Fruit fly (Drosophila melanogaster) whole organism, pupa: ENCODE data around the gene ATPsyngamma.
A peak's percentile ranks its signal among the peaks of the same experiment; 100 is the strongest.

Experiments
- CG10348 ChIP-seq: fragments of 200-800 bp; sonication (Bioruptor generic); IDR thresholded peaks from 2 replicates; pipeline ENCODE4 v1.3.6; 2022; ENCODE audit warnings: missing biosample characterization, missing genetic modification characterization
- CG12605 ChIP-seq: fragments of 200-800 bp; sonication (Bioruptor generic); IDR thresholded peaks from 2 replicates; pipeline ENCODE4 v1.3.6; 2022; ENCODE audit warnings: missing biosample characterization, missing genetic modification characterization
- CG13204 ChIP-seq: fragments of 200-800 bp; sonication (Bioruptor generic); optimal IDR thresholded peaks from 2 replicates; lab custom pipeline; 2018; ENCODE audit warnings: missing biosample characterization, mild to moderate bottlenecking, missing genetic modification characterization, moderate library complexity
- CG14655 ChIP-seq: fragments of 200-800 bp; sonication (Bioruptor generic); optimal IDR thresholded peaks from 3 replicates; lab custom pipeline; 2017; ENCODE audit warnings: mild to moderate bottlenecking, missing biosample characterization, missing genetic modification reagents, missing genetic modification characterization
- CG15710 ChIP-seq: fragments of 200-800 bp; sonication (Bioruptor generic); optimal IDR thresholded peaks from 2 replicates; lab custom pipeline; 2018; ENCODE audit warnings: missing biosample characterization, mild to moderate bottlenecking, missing genetic modification characterization, moderate library complexity
- CG17806 ChIP-seq: fragments of 200-800 bp; sonication (Bioruptor generic); optimal IDR thresholded peaks from 2 replicates; lab custom pipeline; 2018; ENCODE audit warnings: missing biosample characterization, mild to moderate bottlenecking, missing genetic modification characterization, moderate library complexity
- CG32121 ChIP-seq: fragments of 200-800 bp; sonication (Bioruptor generic); IDR thresholded peaks from 2 replicates; pipeline ENCODE4 v1.3.6; 2022; ENCODE audit warnings: missing biosample characterization, missing genetic modification characterization
- CG34367 ChIP-seq: fragments of 200-800 bp; sonication (Bioruptor generic); optimal IDR thresholded peaks from 2 replicates; lab custom pipeline; 2018; ENCODE audit warnings: missing biosample characterization, mild to moderate bottlenecking, missing genetic modification characterization
- CG4496 ChIP-seq: fragments of 200-800 bp; sonication (Bioruptor generic); IDR thresholded peaks from 3 replicates; pipeline ENCODE4 v1.3.6; 2022; ENCODE audit warnings: missing biosample characterization, missing genetic modification characterization
- CG8159 ChIP-seq: fragments of 200-800 bp; sonication (Bioruptor generic); optimal IDR thresholded peaks from 3 replicates; lab custom pipeline; 2018; ENCODE audit warnings: missing biosample characterization, mild to moderate bottlenecking, missing genetic modification characterization, moderate library complexity
- CG8301 ChIP-seq: fragments of 200-800 bp; sonication (Bioruptor generic); optimal IDR thresholded peaks from 2 replicates; lab custom pipeline; 2018; ENCODE audit warnings: missing biosample characterization, mild to moderate bottlenecking, missing genetic modification characterization
- CG9948 ChIP-seq: fragments of 200-800 bp; sonication (Bioruptor generic); optimal IDR thresholded peaks from 2 replicates; lab custom pipeline; 2018; ENCODE audit warnings: missing biosample characterization, mild to moderate bottlenecking, missing genetic modification characterization, moderate library complexity
- D1 ChIP-seq: fragments of 200-800 bp; sonication (Bioruptor generic); optimal IDR thresholded peaks from 2 replicates; lab custom pipeline; 2018; ENCODE audit warnings: missing biosample characterization, mild to moderate bottlenecking, missing genetic modification characterization, moderate library complexity
- EcR ChIP-seq: fragments of 200-800 bp; sonication (Bioruptor generic); optimal IDR thresholded peaks from 3 replicates; lab custom pipeline; 2019; ENCODE audit warnings: missing biosample characterization, missing genetic modification characterization, mild to moderate bottlenecking, moderate library complexity, missing genetic modification reagents
- Ets98B ChIP-seq: fragments of 200-800 bp; sonication (Bioruptor generic); IDR thresholded peaks from 2 replicates; pipeline ENCODE4 v1.3.6; 2022; ENCODE audit warnings: missing biosample characterization, missing genetic modification characterization
- Pif1A ChIP-seq: fragments of 200-800 bp; sonication (Bioruptor generic); optimal IDR thresholded peaks from 3 replicates; lab custom pipeline; 2016; ENCODE audit warnings: missing biosample characterization, missing genetic modification characterization
- Pif1B ChIP-seq: fragments of 200-800 bp; sonication (Bioruptor generic); optimal IDR thresholded peaks from 3 replicates; lab custom pipeline; 2016; ENCODE audit warnings: missing biosample characterization, missing genetic modification characterization
- Snoo ChIP-seq: fragments of 200-800 bp; sonication (Bioruptor generic); optimal IDR thresholded peaks from 3 replicates; lab custom pipeline; 2017; ENCODE audit warnings: missing biosample characterization, mild to moderate bottlenecking, missing genetic modification characterization, inconsistent platforms
- fd96Ca ChIP-seq: fragments of 200-800 bp; sonication (Bioruptor generic); IDR thresholded peaks from 3 replicates; pipeline ENCODE4 v1.3.6; 2022; ENCODE audit warnings: missing biosample characterization, missing genetic modification characterization
- gl ChIP-seq: fragments of 200-800 bp; sonication (Bioruptor generic); optimal IDR thresholded peaks from 2 replicates; lab custom pipeline; 2018; ENCODE audit warnings: missing biosample characterization, mild to moderate bottlenecking, missing genetic modification characterization
- rn ChIP-seq: fragments of 200-800 bp; sonication (Bioruptor generic); IDR thresholded peaks from 2 replicates; pipeline ENCODE4 v1.3.6; 2022; ENCODE audit warnings: missing biosample characterization, missing genetic modification characterization

Gene ATPsyngamma

DNA sequence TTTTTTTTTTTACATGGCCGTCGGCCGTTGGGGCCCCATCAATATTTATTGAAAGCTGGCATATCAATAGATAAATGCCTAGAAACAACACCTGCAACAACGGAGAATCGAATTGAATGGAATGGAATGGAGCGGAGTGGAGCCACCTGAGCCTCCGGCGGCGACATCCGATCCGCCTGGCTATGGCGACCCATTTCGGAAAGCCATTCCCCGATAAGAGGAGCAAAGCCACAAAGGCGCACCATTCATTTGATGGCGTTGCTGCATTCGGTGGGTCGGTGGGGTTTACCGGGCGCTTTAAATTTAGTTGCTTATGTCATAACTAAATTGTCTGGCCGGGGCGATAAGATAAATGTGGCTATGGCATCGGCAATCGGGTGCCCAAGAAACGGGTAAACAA, 32.9 kb upstream of the ATPsyngamma start:
- TF ChIP-seq CG15710 (tag; lab: Kevin White, UChicago), result no peak
- no peak for TF ChIP-seq CG13204 (GFP tag; lab: Kevin White, UChicago)
- no peak for TF ChIP-seq CG34367
- TF ChIP-seq CG12605 (GFP tag; lab: Robert Waterston, UW), result no peak
- no peak for TF ChIP-seq CG10348 (GFP tag; lab: Robert Waterston, UW)

DNA sequence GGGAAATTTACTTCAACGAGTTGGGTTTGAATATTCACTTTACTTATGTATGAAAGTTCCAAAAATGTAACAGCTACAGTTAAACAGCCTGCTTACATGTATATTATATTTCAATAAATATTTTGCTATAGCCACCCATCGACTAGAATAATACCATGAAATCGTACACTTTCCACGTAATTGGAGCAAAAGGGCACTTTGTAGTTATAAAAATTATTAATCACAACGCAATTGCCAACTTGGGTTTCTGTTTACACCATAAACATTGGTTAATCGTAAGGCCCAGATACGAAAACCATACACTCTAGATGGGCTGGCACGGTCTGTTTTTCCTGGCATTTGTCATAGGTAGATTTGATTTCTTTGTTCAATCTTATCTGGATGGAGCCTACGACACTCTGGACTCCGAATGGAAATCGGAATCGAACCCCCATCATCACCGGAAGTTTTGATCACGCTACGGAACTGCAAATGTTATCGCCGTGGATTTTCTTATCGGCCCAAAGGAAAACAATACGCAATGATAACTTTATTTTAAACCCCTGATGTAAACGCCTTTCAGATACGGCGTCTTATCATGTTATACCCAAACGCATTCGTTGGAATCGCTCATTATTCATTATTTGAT, 31.6 kb upstream of the ATPsyngamma start, which contains the start of gene fig:
TSS of gene fig (minus strand) at position 51 of the 628 bp plus-strand sequence.
- TF ChIP-seq CG14655, result no peak
- TF ChIP-seq CG4496 (GFP tag; lab: Robert Waterston, UW), result no peak
- TF ChIP-seq D1 (tag; lab: Kevin White, UChicago), result no peak
- no peak for TF ChIP-seq CG12605 (GFP tag; lab: Robert Waterston, UW)
- TF ChIP-seq CG8159 (tag; lab: Kevin White, UChicago), result no peak
- TF ChIP-seq CG13204 (GFP tag; lab: Kevin White, UChicago), result no peak
- no peak for TF ChIP-seq rn (GFP tag; lab: Robert Waterston, UW)
- no peak for TF ChIP-seq fd96Ca (GFP tag; lab: Robert Waterston, UW)
- TF ChIP-seq EcR (GFP tag; lab: Kevin White, UChicago), result no peak
- no peak for TF ChIP-seq CG34367
- no peak for TF ChIP-seq Pif1B
- TF ChIP-seq, all 21 proteins: peak for 0

DNA sequence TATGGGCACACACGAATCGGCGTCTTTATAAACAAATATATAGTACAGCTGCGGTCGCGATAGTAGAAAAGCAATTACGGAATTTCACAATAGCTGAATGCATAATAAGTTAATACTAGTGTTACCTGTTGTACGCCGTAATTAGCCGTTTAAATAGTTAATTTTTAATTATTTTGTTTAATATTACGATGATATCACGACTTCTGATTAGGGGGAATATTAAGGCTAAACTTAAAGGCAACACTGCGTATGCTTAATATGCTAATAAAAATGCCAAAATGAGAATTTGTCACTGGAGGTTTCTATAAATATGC, 30.0 kb upstream of the ATPsyngamma start:
- TF ChIP-seq CG8159 (tag; lab: Kevin White, UChicago) (no peak), Pif1A (GFP tag; lab: Kevin White, UChicago) (no peak), CG14655 (no peak), Pif1B (no peak), gl (tag; lab: Kevin White, UChicago) (no peak), Snoo (no peak), CG32121 (no peak), rn (GFP tag; lab: Robert Waterston, UW) (no peak), CG4496 (GFP tag; lab: Robert Waterston, UW) (no peak), CG9948 (no peak), CG10348 (GFP tag; lab: Robert Waterston, UW) (no peak)

DNA sequence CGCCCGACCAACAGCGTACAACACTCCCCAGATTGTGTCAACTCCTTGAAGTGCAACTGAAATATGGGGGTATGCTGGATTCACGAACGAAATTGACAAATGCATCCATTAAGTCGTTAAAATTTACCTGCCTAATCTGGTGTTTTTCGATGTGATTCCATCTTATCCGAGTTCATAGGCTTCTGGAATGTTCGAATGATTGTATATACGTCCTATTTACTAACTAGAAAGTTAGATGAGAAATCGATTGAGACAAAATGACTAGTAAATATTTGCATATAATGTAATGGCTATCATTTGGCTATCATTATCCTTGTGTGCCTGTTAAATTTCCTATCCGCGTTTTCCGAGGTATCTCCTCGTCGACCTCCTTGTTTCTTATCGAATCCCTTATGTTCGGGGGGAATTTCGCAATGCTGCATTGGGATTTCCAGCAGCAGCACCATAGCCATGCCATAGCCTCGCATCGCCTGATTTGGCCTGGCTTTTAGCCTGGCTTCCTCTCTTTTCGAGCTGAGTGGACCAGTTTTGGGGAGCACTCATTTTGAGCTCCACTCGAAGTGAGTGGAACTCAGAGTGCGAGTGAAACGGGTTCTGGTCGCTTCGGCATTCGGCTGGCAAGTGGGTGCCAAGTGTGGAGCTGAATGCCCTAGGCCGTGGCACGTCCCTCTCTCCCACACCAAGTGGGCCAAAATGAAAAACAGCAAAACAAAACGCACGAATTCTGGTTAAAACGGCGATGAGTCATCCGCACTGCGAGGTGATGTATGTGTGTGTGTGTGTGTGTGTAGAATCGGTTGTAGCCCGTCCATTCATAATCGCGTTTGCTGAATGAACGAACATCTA, 29.4 kb upstream of the ATPsyngamma start:
- TF ChIP-seq rn (GFP tag; lab: Robert Waterston, UW) (no peak), D1 (tag; lab: Kevin White, UChicago) (no peak), CG15710 (tag; lab: Kevin White, UChicago) (peak; percentile 50), CG14655 (peak; percentile 39), Ets98B (GFP tag; lab: Robert Waterston, UW) (no peak; the same call in 1 of the 2 replicates), CG32121 (no peak), CG34367 (peak; percentile 39), Snoo (peak; percentile 60), Pif1A (GFP tag; lab: Kevin White, UChicago) (peak; percentile 62), gl (tag; lab: Kevin White, UChicago) (no peak), CG13204 (GFP tag; lab: Kevin White, UChicago) (peak; percentile 26), CG8301 (peak; percentile 19), CG10348 (GFP tag; lab: Robert Waterston, UW) (no peak), CG12605 (GFP tag; lab: Robert Waterston, UW) (peak; percentile 33; the same call in 1 of the 2 replicates), CG4496 (GFP tag; lab: Robert Waterston, UW) (0 out of 3 replicates have a peak, but pooled peaks have one; percentile 8), Pif1B (peak; percentile 22), CG17806 (peak; percentile 36), CG9948 (peak; percentile 56), CG8159 (tag; lab: Kevin White, UChicago) (peak; percentile 66), EcR (GFP tag; lab: Kevin White, UChicago) (peak; percentile 68), fd96Ca (GFP tag; lab: Robert Waterston, UW) (0 out of 3 replicates have a peak, but pooled peaks have one; percentile 32)

DNA sequence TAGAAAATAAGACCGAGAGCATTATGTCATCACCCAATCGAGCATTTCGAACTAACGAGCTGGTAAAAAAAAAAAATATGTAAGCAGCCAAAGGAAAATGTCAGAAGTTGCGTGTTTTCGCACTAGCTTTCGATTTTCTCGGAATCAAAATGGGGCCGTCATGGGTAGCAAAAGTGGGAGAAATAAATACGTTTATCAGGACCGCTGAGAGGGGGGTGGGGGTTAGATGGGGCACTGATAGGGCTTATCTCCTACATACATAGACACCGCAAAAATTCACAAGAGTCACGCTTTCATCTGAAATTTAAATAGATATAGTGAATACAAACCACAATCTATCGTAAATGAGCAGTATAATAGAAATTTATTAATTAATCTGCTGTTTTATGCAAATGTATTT, 28.2 kb upstream of the ATPsyngamma start:
- TF ChIP-seq Pif1B (no peak), Snoo (no peak), CG10348 (GFP tag; lab: Robert Waterston, UW) (no peak), CG17806 (no peak), CG8159 (tag; lab: Kevin White, UChicago) (no peak), CG32121 (no peak), CG9948 (no peak)
